Worm (Caenorhabditis elegans) whole organism, mixed stage, embryonic: ENCODE measurements around the gene F22F7.11.
"Not testable (repeated sequence)": the region's sequence is repeated elsewhere in the genome, so short reads cannot be mapped to it uniquely, and the experiment has no call there.

ENCODE experiments used
- elt-1 ChIP-seq: sonication (generic microtip); optimal IDR thresholded peaks from 2 replicates; lab custom pipeline; 2017; ENCODE audit warnings: missing genetic modification characterization, mild to moderate bottlenecking, missing compliant biosample characterization, antibody characterized with exemption, moderate library complexity, borderline replicate concordance; ENCODE audit not compliant: insufficient read depth
- nhr-237 ChIP-seq: fragments of 150-350 bp; optimal IDR thresholded peaks from 2 replicates; lab custom pipeline; 2014; ENCODE audit warnings: missing biosample characterization, missing genetic modification characterization
- snpc-4 ChIP-seq: fragments of 150-350 bp; optimal IDR thresholded peaks from 2 replicates; lab custom pipeline; 2014; ENCODE audit warnings: missing biosample characterization, missing genetic modification characterization

ce11 chrV:2085745-2086267 is 33.8 kb upstream of the F22F7.11 start, which contains the start of gene F36F12.3:
- TF ChIP-seq nhr-237, snpc-4, elt-1 (tag; lab: Kevin White, UChicago): not testable (repeated sequence)
